Fruit fly (Drosophila melanogaster) whole organism, wandering third instar larva: ENCODE measurements around the gene r.

Experiments used
- Abd-B ChIP-seq: fragments of >200 bp; optimal IDR thresholded peaks from 2 replicates; lab custom pipeline; 2017; ENCODE audit warnings: missing biosample characterization, missing genetic modification characterization
- CG32264 ChIP-seq: fragments of 200-800 bp; sonication (Bioruptor generic); optimal IDR thresholded peaks from 2 replicates; lab custom pipeline; 2016; ENCODE audit warnings: missing biosample characterization, missing genetic modification characterization
- CG9705 ChIP-seq: fragments of 200-800 bp; sonication (Bioruptor generic); optimal IDR thresholded peaks from 2 replicates; lab custom pipeline; 2018; ENCODE audit warnings: missing biosample characterization, mild to moderate bottlenecking, missing genetic modification characterization
- CrebA ChIP-seq: fragments of 200-800 bp; sonication (Bioruptor generic); optimal IDR thresholded peaks from 2 replicates; lab custom pipeline; 2016; ENCODE audit warnings: missing biosample characterization, mild to moderate bottlenecking, missing genetic modification characterization, borderline replicate concordance
- Dfd ChIP-seq: fragments of >200 bp; optimal IDR thresholded peaks from 2 replicates; lab custom pipeline; 2017; ENCODE audit warnings: missing biosample characterization, missing genetic modification characterization
- Dif ChIP-seq: fragments of 200-275, 200-300 bp; sonication (Bioruptor generic); optimal IDR thresholded peaks from 2 replicates; lab custom pipeline; 2018; ENCODE audit warnings: missing biosample characterization, missing genetic modification characterization; ENCODE audit not compliant: partially characterized antibody
- GATAd ChIP-seq: sonication (Bioruptor generic); optimal IDR thresholded peaks from 2 replicates; lab custom pipeline; 2016; ENCODE audit warnings: missing biosample characterization, missing genetic modification characterization
- HLH106 ChIP-seq: fragments of 200-800 bp; optimal IDR thresholded peaks from 3 replicates; lab custom pipeline; 2019; ENCODE audit warnings: missing biosample characterization, mild to moderate bottlenecking, missing genetic modification characterization, moderate library complexity
- Hnf4 ChIP-seq: fragments of 200-800 bp; sonication (Bioruptor generic); optimal IDR thresholded peaks from 2 replicates; lab custom pipeline; 2016; ENCODE audit warnings: missing biosample characterization, mild to moderate bottlenecking, missing genetic modification characterization
- Hr78 ChIP-seq: fragments of >200 bp; optimal IDR thresholded peaks from 2 replicates; lab custom pipeline; 2017; ENCODE audit warnings: missing biosample characterization, missing genetic modification characterization
- Hr83 ChIP-seq: fragments of 200-300 bp; sonication (Bioruptor generic); optimal IDR thresholded peaks from 2 replicates; lab custom pipeline; 2016; ENCODE audit warnings: missing biosample characterization, mild to moderate bottlenecking, missing genetic modification characterization, moderate library complexity; ENCODE audit not compliant: poor library complexity, severe bottlenecking
- Jra ChIP-seq: sonication (Bioruptor generic); optimal IDR thresholded peaks from 2 replicates; lab custom pipeline; 2016; ENCODE audit warnings: missing biosample characterization, missing genetic modification characterization
- Mio ChIP-seq: sonication (Bioruptor generic); optimal IDR thresholded peaks from 2 replicates; lab custom pipeline; 2016; ENCODE audit warnings: missing biosample characterization, missing genetic modification characterization
- Myc ChIP-seq: fragments of >200 bp; optimal IDR thresholded peaks from 2 replicates; lab custom pipeline; 2017
- N ChIP-seq: fragments of >200 bp; optimal IDR thresholded peaks from 2 replicates; lab custom pipeline; 2018; ENCODE audit warnings: missing biosample characterization, missing external identifiers, missing genetic modification characterization
- OdsH ChIP-seq: fragments of 200-800 bp; sonication (Bioruptor generic); optimal IDR thresholded peaks from 2 replicates; lab custom pipeline; 2016; ENCODE audit warnings: missing biosample characterization, mild to moderate bottlenecking, missing genetic modification characterization
- Rel ChIP-seq, 2 experiments: fragments of 200-800 bp; sonication (Bioruptor generic) in 1 of 2; optimal IDR thresholded peaks; 2 replicates in 1 of 2; 3 replicates in 1 of 2; lab custom pipeline; 2016 to 2019; ENCODE audit warnings: mild to moderate bottlenecking in 2 of 2, missing biosample characterization in 2 of 2, missing genetic modification characterization in 2 of 2, moderate library complexity in 1 of 2
- Sp1 ChIP-seq: fragments of 200-800 bp; sonication (Bioruptor generic); optimal IDR thresholded peaks from 3 replicates; lab custom pipeline; 2019; ENCODE audit warnings: missing biosample characterization, mild to moderate bottlenecking, missing genetic modification characterization, moderate library complexity
- Vsx2 ChIP-seq: fragments of 200-300, 225-300 bp; sonication (Bioruptor generic); optimal IDR thresholded peaks from 2 replicates; lab custom pipeline; 2018; ENCODE audit warnings: missing biosample characterization, missing genetic modification characterization; ENCODE audit not compliant: partially characterized antibody
- br ChIP-seq: fragments of 200-800 bp; sonication (Bioruptor generic); optimal IDR thresholded peaks from 2 replicates; lab custom pipeline; 2016; ENCODE audit warnings: missing biosample characterization, missing genetic modification characterization
- brk ChIP-seq: fragments of 200-800 bp; sonication (Bioruptor generic); optimal IDR thresholded peaks from 2 replicates; lab custom pipeline; 2016; ENCODE audit warnings: missing biosample characterization, mild to moderate bottlenecking, missing genetic modification characterization
- dl ChIP-seq, 2 experiments: fragments of 175-275, 200-275 bp in 1 of 2; fragments of 200-275 bp in 1 of 2; sonication (Bioruptor generic); optimal IDR thresholded peaks; lab custom pipeline; 2018; ENCODE audit warnings: mild to moderate bottlenecking in 2 of 2, missing biosample characterization in 2 of 2, missing genetic modification characterization in 2 of 2, moderate library complexity in 2 of 2; ENCODE audit not compliant: partially characterized antibody in 2 of 2, insufficient read depth in 1 of 2
- ey ChIP-seq: fragments of 200-800 bp; sonication (Bioruptor generic); optimal IDR thresholded peaks from 2 replicates; lab custom pipeline; 2016; ENCODE audit warnings: missing biosample characterization, missing genetic modification characterization
- foxo ChIP-seq, 2 experiments: fragments of 200-800 bp; sonication (Bioruptor generic); optimal IDR thresholded peaks; 2 replicates in 1 of 2; 3 replicates in 1 of 2; lab custom pipeline; 2016 to 2017; ENCODE audit warnings: missing biosample characterization in 2 of 2, missing genetic modification characterization in 2 of 2
- h ChIP-seq: fragments of 200-800 bp; sonication (Bioruptor generic); optimal IDR thresholded peaks from 3 replicates; lab custom pipeline; 2016; ENCODE audit warnings: missing biosample characterization, mild to moderate bottlenecking, missing genetic modification characterization
- jim ChIP-seq: fragments of 175-275, 200-325 bp; sonication (Bioruptor generic); optimal IDR thresholded peaks from 2 replicates; lab custom pipeline; 2016; ENCODE audit warnings: missing biosample characterization, mild to moderate bottlenecking, missing genetic modification characterization
- lola ChIP-seq: fragments of >200 bp; optimal IDR thresholded peaks from 2 replicates; lab custom pipeline; 2017; ENCODE audit warnings: missing biosample characterization, missing genetic modification characterization
- pan ChIP-seq: fragments of >200 bp; optimal IDR thresholded peaks from 2 replicates; lab custom pipeline; 2017
- psq ChIP-seq: fragments of 200-800 bp; sonication (Bioruptor generic); optimal IDR thresholded peaks from 3 replicates; lab custom pipeline; 2017; ENCODE audit warnings: missing biosample characterization, mild to moderate bottlenecking, missing genetic modification characterization, moderate library complexity
- rgr ChIP-seq: fragments of 200-800 bp; sonication (Bioruptor generic); optimal IDR thresholded peaks from 3 replicates; lab custom pipeline; 2016; ENCODE audit warnings: missing biosample characterization, mild to moderate bottlenecking, missing genetic modification characterization
- sage ChIP-seq: fragments of 200-800 bp; sonication (Bioruptor generic); optimal IDR thresholded peaks from 2 replicates; lab custom pipeline; 2016; ENCODE audit warnings: missing biosample characterization, mild to moderate bottlenecking, missing genetic modification characterization
- sv ChIP-seq: fragments of 200-800 bp; sonication (Bioruptor generic); optimal IDR thresholded peaks from 3 replicates; lab custom pipeline; 2016; ENCODE audit warnings: missing biosample characterization, missing genetic modification characterization
- usp ChIP-seq: fragments of >200 bp; optimal IDR thresholded peaks from 2 replicates; lab custom pipeline; 2017; ENCODE audit warnings: missing biosample characterization, missing genetic modification characterization
- woc ChIP-seq: sonication (Bioruptor generic); optimal IDR thresholded peaks from 2 replicates; lab custom pipeline; 2016; ENCODE audit warnings: missing biosample characterization, mild to moderate bottlenecking, missing genetic modification characterization

r gene

DNA sequence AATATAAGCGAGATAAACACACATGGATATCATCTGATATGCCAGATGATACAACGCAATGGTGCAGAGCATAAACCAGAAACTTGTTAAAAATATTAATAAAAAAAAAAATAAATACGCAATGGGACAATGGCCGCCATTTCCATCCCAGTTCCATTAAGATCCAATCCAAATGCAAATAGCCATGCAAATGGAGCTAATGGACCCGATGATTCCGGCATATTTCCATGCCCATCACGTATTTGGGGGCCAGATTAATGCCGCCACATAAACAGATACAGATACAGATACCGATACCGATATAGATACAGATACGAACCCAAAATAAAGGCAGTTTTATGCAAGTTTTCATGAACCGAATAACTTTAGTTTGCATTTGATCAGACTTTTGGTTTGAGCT is 31.6 kb upstream of the r start:
- TF ChIP-seq usp (no peak), CrebA (GFP tag; lab: Kevin White, UChicago) (no peak), CG9705 (GFP tag; lab: Kevin White, UChicago) (no peak), rgr (GFP tag; lab: Kevin White, UChicago) (no peak)

DNA sequence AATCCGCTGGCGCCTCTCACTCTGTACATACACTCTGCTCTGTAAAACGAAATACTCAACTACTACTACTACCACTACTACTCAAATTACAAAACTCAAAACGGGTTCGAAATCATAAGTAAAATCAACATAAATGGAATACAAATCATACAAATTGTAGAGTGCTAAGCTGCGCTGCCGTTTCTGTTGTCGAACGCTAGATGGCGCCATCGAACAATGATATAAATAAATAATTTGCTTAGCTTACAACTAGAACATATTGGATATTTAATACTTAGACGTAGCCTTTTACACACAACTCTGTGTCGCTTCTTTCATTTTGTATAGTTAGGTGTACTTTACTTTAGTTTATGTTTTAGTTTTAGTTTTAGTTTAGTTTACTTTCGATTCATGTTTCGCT is 30.6 kb upstream of the r start:
- TF ChIP-seq Rel (GFP tag; optimal IDR thresholded peaks at IDR 0.05; lab: Kevin White, UChicago) (no peak), Rel (tag; optimal IDR thresholded peaks at IDR 0.05; lab: Kevin White, UChicago) (no peak), Hnf4 (GFP tag; lab: Kevin White, UChicago) (no peak), Hr83 (no peak), foxo (GFP tag; optimal IDR thresholded peaks at IDR 0.05; lab: Kevin White, UChicago) (no peak), Dfd (GFP tag; lab: Kevin White, UChicago) (no peak), pan (no peak)

DNA sequence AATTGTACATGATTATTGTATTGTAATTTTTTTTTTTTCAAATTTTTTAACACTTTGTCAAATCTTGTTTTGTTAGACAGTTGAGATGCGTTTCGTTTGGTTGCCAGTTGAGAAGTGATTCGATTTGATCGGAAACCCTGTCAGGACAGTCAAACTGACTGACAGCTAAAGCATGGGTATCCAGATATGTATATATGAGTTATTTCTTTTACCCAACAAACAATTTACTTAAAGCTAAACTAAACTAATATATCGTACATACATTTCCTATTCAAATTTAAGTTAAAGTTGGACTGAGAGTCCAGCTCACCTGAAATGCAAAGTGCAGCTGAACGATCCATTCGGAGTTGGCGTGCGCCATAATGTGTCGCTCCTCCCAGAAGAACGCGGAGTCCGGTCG is 23.0 kb upstream of the r start, which contains the start of gene CG9777:
CG9777 (minus strand) TSS at position 101 of the 400 bp plus-strand sequence.
- TF ChIP-seq Hr83 (no peak), HLH106 (tag; lab: Kevin White, UChicago) (no peak), Hr78 (GFP tag; lab: Kevin White, UChicago) (no peak)
- TF ChIP-seq, all 38 proteins: peak for 0

DNA sequence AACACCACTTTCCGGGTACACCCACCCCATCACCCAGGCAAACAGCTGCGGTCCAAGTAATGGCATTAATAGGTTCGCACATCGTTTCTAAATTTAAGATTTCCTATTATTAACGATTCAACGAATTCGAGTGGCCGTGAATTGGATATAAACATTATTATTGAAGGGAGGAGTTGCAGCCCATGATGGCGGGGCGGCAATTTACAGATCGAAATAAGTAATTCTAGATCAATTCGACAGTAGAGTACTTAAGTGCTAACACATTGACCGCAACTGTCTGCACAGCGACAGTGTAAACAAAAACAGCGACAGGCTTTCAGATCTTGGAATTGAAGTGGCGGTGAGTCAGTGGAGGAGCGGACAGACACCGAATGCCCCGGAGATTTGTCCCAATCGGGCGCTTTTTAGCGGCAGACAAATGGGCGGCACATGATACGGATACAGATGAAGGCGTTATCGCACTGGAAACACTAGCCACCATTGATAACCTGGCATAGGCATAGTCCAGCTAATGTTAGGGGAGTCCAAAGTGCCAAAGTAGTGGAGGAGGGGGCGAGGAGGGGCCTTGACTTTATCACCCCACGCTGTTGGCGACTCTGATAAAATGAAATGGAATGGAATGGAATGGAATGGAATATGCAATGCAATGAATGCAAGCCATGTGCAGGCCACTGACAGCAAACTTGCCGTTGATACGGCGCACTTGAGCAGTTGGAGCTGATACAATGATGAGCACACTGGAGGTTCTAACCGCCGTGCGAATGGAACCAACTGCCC is 21.8 kb upstream of the r start:
- TF ChIP-seq sage: no peak

DNA sequence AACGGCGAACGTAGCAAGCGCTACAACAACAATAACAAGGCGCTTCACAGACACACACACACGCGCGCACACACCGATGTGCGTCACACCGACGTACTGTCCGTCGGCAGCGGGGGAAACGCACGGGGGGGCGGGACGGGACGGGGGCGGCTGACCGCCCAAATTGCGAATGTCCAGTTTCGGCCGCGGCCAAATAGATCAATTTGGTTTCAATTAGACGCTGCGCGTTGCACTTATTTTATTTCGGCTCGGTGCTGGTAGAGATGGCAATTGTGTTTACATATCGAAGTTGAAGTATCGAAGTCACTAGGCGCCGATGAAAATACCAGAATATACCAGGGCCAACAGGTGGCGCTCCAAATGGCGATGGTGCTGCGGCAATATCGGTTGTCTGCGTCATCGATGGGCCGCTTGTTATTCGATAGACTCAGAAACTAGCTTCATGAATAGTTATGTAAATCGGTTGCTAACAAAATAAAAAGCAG is 18.0 kb upstream of the r start, which contains the start of gene Rok:
Rok (minus strand) TSS at position 309 of the 485 bp plus-strand sequence.
- TF ChIP-seq Dif (no peak), Hr83 (peak; percentile 56), usp (no peak), woc (no peak), Hr78 (GFP tag; lab: Kevin White, UChicago) (no peak), Rel (GFP tag; optimal IDR thresholded peaks at IDR 0.05; lab: Kevin White, UChicago) (no peak), Rel (tag; optimal IDR thresholded peaks at IDR 0.05; lab: Kevin White, UChicago) (peak; percentile 26), CG32264 (GFP tag; lab: Kevin White, UChicago) (no peak), Dfd (GFP tag; lab: Kevin White, UChicago) (peak; percentile 78), dl (GFP tag; optimal IDR thresholded peaks at IDR 0.05; lab: Kevin White, UChicago; ENCODE audit: insufficient read depth in 1 of 2, partially characterized antibody in 2 of 2) (no peak), N (peak; percentile 84), pan (no peak), lola (GFP tag; lab: Kevin White, UChicago) (no peak), jim (no peak), Abd-B (GFP tag; lab: Kevin White, UChicago) (peak; percentile 7), br (GFP tag; lab: Kevin White, UChicago) (no peak), Mio (no peak), rgr (GFP tag; lab: Kevin White, UChicago) (no peak), Sp1 (no peak), psq (GFP tag; lab: Kevin White, UChicago) (no peak), GATAd (GFP tag; lab: Kevin White, UChicago) (no peak)
- TF ChIP-seq, all 38 proteins: peak for 5

DNA sequence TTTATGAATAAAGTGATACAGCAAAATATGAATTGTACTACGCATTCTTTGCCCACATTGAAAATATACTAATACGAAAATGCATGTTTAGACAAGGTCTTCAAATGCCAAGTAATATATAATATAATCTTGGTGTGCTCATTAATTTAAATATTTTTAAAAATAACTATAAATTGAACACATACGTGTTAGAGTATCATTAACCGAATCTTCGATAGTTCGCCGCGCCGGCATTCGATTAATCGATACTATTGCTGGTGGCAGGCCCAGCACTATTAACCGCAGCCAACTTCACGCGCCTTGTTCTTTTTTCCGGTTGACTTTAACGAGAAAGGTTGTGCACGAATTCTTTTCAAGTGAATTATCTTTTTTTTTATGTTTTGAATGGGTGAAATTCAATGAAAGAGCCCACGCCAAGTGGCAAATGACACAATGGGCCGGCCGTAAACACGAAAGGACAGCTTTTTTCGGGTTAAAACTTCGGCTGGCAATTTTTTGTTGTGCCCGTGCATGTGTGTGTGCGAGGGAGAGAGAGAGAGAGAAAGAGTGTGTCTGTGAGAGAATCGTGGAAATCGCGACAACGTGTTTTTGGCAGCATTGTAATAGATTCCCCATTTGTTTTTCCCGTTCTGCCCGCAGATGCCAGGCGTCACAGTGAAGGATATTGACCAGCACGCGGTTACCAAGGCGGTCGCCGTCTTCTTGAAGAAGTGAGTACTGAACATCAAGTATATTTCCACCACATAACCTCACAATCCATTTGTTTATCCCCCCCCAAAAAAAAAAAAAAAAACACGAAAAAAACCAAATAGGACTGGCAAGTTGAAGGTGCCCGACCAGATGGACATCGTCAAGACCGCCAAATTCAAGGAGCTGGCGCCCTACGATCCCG is 17.3 kb upstream of the r start, which contains the start of gene RpS19a:
RpS19a (plus strand) TSS at position 301 of the 892 bp plus-strand sequence.
- TF ChIP-seq GATAd (GFP tag; lab: Kevin White, UChicago) (peak; percentile 16), Vsx2 (GFP tag; lab: Kevin White, UChicago) (no peak), CG32264 (GFP tag; lab: Kevin White, UChicago) (no peak), woc (no peak), N (no peak), Rel (GFP tag; optimal IDR thresholded peaks at IDR 0.05; lab: Kevin White, UChicago) (no peak), Rel (tag; optimal IDR thresholded peaks at IDR 0.05; lab: Kevin White, UChicago) (peak; percentile 63), Dfd (GFP tag; lab: Kevin White, UChicago) (no peak), CG9705 (GFP tag; lab: Kevin White, UChicago) (peak; percentile 88), ey (no peak), pan (no peak), brk (GFP tag; lab: Kevin White, UChicago) (no peak), Jra (peak; percentile 28), psq (GFP tag; lab: Kevin White, UChicago) (no peak), jim (no peak), usp (no peak), sv (GFP tag; lab: Kevin White, UChicago) (peak; percentile 45), Myc (lab: Kevin White, UChicago) (no peak), OdsH (GFP tag; lab: Kevin White, UChicago) (peak; percentile 16), Mio (no peak), Hr83 (peak; percentile 80), lola (GFP tag; lab: Kevin White, UChicago) (no peak), Sp1 (peak; percentile 89), h (peak; percentile 58)
